Fruit fly (Drosophila melanogaster): Measurements from ENCODE around the gene CG45492.
"Not testable (repeated sequence)": the region's sequence is repeated elsewhere in the genome, so short reads cannot be mapped to it uniquely, and the experiment has no call there.

CG45492 gene

dm6 chrX:19929078-19929477 lies 14.9 kb downstream of the CG45492 start, which contains the start of gene CG45489:
CG45489 (minus strand) TSS chrX:19929178.
- TF ChIP-seq Taf1 (GFP tag; IDR thresholded peaks at IDR 0.05); CG3407 (GFP tag; optimal IDR thresholded peaks at IDR 0.05); CG3847 (GFP tag; IDR thresholded peaks at IDR 0.05): not testable (repeated sequence)

dm6 chrX:19920335-19920734 lies 23.6 kb downstream of the CG45492 start, which contains the start of gene CG45488:
CG45488 (minus strand) TSS chrX:19920435.
- not testable (repeated sequence) for TF ChIP-seq Stat92E (GFP tag; optimal IDR thresholded peaks at IDR 0.05); run (tag; optimal IDR thresholded peaks at IDR 0.05); CG8944 (GFP tag; optimal IDR thresholded peaks at IDR 0.05)

- TF ChIP-seq CG4854, maf-S, Bdp1 (GFP tag; optimal IDR thresholded peaks at IDR 0.05): not testable (repeated sequence)
Measured at dm6 chrX:19915181-19915580, 28.8 kb downstream of the CG45492 start, which contains the start of gene CG45487. CG45487 (minus strand) TSS chrX:19915281.

- TF ChIP-seq PHDP (tag; optimal IDR thresholded peaks at IDR 0.05); croc (GFP tag; conservative IDR thresholded peaks at IDR 0.05); Doc2 (GFP tag; IDR thresholded peaks at IDR 0.05): not testable (repeated sequence)
Measured at dm6 chrX:19910017-19910416, 33.9 kb downstream of the CG45492 start, which contains the start of gene CG45486. CG45486 (minus strand) TSS chrX:19910117.

- TF ChIP-seq CG3407 (GFP tag; optimal IDR thresholded peaks at IDR 0.05) = peak; percentile 84
- TF ChIP-seq CG17802 (tag; optimal IDR thresholded peaks at IDR 0.05) = no peak
- TF ChIP-seq Blimp-1 (GFP tag; optimal IDR thresholded peaks at IDR 0.05) = no peak
Measured at dm6 chrX:19899978-19900377, 44.0 kb downstream of the CG45492 start.

- TF ChIP-seq BEAF-32 (GFP tag; optimal IDR thresholded peaks at IDR 0.05) (peak; percentile 6), Med (GFP tag) (peak; percentile 67), CG14965 (GFP tag; optimal IDR thresholded peaks at IDR 0.05; ENCODE audit: borderline replicate concordance) (no peak), Atf3 (GFP tag; optimal IDR thresholded peaks at IDR 0.05) (peak; percentile 4), run (tag; optimal IDR thresholded peaks at IDR 0.05) (no peak), Awh (GFP tag; IDR thresholded peaks at IDR 0.05) (no peak), CG33557 (GFP tag; optimal IDR thresholded peaks at IDR 0.05) (peak; percentile 21), CG4617 (GFP tag; optimal IDR thresholded peaks at IDR 0.05; ENCODE audit: borderline replicate concordance) (no peak), Meics (GFP tag; optimal IDR thresholded peaks at IDR 0.05) (peak; percentile 21), Deaf1 (tag; optimal IDR thresholded peaks at IDR 0.05) (peak; percentile 94), CG6765 (GFP tag; optimal IDR thresholded peaks at IDR 0.05) (no peak), grau (tag; optimal IDR thresholded peaks at IDR 0.05) (peak; percentile 27), nmo (GFP tag; optimal IDR thresholded peaks at IDR 0.05) (no peak), row (GFP tag; IDR thresholded peaks at IDR 0.05) (peak; percentile 60), ac (GFP tag; optimal IDR thresholded peaks at IDR 0.05) (no peak), Dfd (GFP tag; optimal IDR thresholded peaks at IDR 0.05) (no peak), Trl (optimal IDR thresholded peaks at IDR 0.05) (peak in 1 of 2 experiments; percentile 6), Trl (GFP tag; optimal IDR thresholded peaks at IDR 0.05) (no peak), sens (GFP tag) (peak; percentile 35), Nf-YC (tag; optimal IDR thresholded peaks at IDR 0.05) (peak; percentile 5), HmgD (GFP tag; optimal IDR thresholded peaks at IDR 0.05) (no peak), CG8388 (GFP tag; optimal IDR thresholded peaks at IDR 0.05) (no peak), CG1647 (GFP tag; optimal IDR thresholded peaks at IDR 0.05) (no peak), CrebB (tag; optimal IDR thresholded peaks at IDR 0.05) (no peak), tll (GFP tag; optimal IDR thresholded peaks at IDR 0.05) (peak in 1 of 2 experiments; percentile 70), bsh (GFP tag; optimal IDR thresholded peaks at IDR 0.05) (no peak), zfh2 (GFP tag; optimal IDR thresholded peaks at IDR 0.05) (no peak)
Measured at dm6 chrX:19897991-19898473, 45.9 kb downstream of the CG45492 start.

All from whole organism, embryonic.